Fruit fly (Drosophila melanogaster) ovary, adult (tissue): ENCODE data around the gene CG42841.

ENCODE experiments used
- CG17801 ChIP-seq: fragments of 200-800 bp; optimal IDR thresholded peaks from 2 replicates; lab custom pipeline; 2019; ENCODE audit warnings: missing biosample characterization, mild to moderate bottlenecking, missing genetic modification characterization, moderate library complexity; ENCODE audit not compliant: partially characterized antibody

The CG42841 gene

DNA sequence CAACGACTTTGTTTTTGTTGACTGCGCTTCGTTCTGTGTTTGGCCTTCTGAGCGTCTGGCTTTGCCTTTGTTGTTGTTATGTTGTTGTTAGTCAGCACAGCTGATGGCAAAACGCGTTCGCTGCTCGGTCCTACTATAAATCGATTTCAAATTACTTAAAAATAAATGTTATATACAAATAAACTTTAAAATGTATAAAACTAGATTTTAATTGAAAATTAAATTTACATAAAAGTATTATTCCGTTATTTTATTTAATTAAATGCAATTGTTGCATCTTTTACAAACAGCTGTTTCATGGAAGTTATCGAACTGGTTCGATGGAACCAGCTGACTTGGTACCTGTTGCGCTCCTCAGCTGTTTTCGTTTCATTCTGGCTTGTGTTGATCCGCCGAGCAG, 41.4 kb downstream of the CG42841 start, which contains the start of gene mv:
mv (minus strand) TSS at position 80 of the 400 bp plus-strand sequence.
- peak; percentile 42 for TF ChIP-seq CG17801 (GFP tag; lab: Kevin White, UChicago)

DNA sequence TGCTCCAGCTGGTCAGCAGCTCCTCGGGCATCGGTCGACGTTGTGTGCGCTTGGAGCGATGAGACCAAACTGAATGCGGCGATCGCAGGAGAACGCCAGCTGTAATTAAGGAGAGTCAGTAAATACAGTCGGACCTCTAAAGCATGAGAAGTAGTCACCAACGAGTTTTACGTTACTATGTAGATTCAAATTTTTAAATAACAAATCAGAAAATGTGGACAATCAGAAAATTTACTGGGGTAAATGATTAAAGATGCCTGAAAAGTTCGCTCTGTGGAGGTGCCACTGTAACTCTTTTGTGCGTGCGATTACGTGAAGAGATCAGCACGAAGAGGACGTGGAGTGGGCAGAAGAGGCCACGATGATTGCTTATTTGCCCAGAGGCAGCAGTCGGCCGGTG, 42.5 kb downstream of the CG42841 start, which contains the start of gene SCOT:
SCOT (plus strand) TSS at position 180 of the 400 bp plus-strand sequence.
- TF ChIP-seq CG17801 (GFP tag; lab: Kevin White, UChicago): no peak
